Worm (Caenorhabditis elegans) whole organism, late embryonic: ENCODE measurements around the gene M05D6.5.

Source experiments
- C08G9.2 ChIP-seq: sonication (generic microtip); optimal IDR thresholded peaks from 2 replicates; lab custom pipeline; 2016; ENCODE audit warnings: mild to moderate bottlenecking, missing genetic modification characterization, moderate library complexity, missing compliant biosample characterization
- K09A11.1 ChIP-seq: sonication (generic microtip); optimal IDR thresholded peaks from 2 replicates; lab custom pipeline; 2017; ENCODE audit warnings: antibody characterized with exemption, mild to moderate bottlenecking, missing genetic modification characterization, missing compliant biosample characterization; ENCODE audit not compliant: insufficient read depth
- ceh-14 ChIP-seq: sonication (generic microtip); optimal IDR thresholded peaks from 2 replicates; lab custom pipeline; 2016; ENCODE audit warnings: missing genotype, missing genetic modification characterization, missing compliant biosample characterization
- ceh-19 ChIP-seq: fragments of 200-800 bp; sonication (Bioruptor generic); optimal IDR thresholded peaks from 2 replicates; lab custom pipeline; 2018; ENCODE audit warnings: mild to moderate bottlenecking, missing genetic modification characterization, missing compliant biosample characterization
- ceh-22 ChIP-seq: sonication (generic microtip); optimal IDR thresholded peaks from 2 replicates; lab custom pipeline; 2017; ENCODE audit warnings: missing biosample characterization, missing genetic modification characterization
- ceh-34 ChIP-seq: sonication (generic microtip); optimal IDR thresholded peaks from 2 replicates; lab custom pipeline; 2016; ENCODE audit warnings: mild to moderate bottlenecking, missing genetic modification characterization, missing compliant biosample characterization
- ceh-45 ChIP-seq: fragments of 200-800 bp; sonication (Bioruptor generic); IDR thresholded peaks from 2 replicates; pipeline ENCODE4 v1.3.6; 2022; ENCODE audit warnings: missing genetic modification reagents, missing genetic modification characterization, missing compliant biosample characterization
- ceh-48 ChIP-seq: sonication (generic microtip); optimal IDR thresholded peaks from 2 replicates; lab custom pipeline; 2016; ENCODE audit warnings: missing genetic modification characterization, inconsistent platforms, missing compliant biosample characterization
- ceh-6 ChIP-seq: fragments of 200-800 bp; sonication (Bioruptor generic); optimal IDR thresholded peaks from 2 replicates; lab custom pipeline; 2018; ENCODE audit warnings: mild to moderate bottlenecking, missing genetic modification characterization, missing compliant biosample characterization
- ceh-9 ChIP-seq: sonication (generic microtip); optimal IDR thresholded peaks from 2 replicates; lab custom pipeline; 2016; ENCODE audit warnings: mild to moderate bottlenecking, missing genetic modification characterization, inconsistent platforms, missing compliant biosample characterization
- che-1 ChIP-seq: sonication (generic microtip); optimal IDR thresholded peaks from 2 replicates; lab custom pipeline; 2016; ENCODE audit warnings: mild to moderate bottlenecking, missing genetic modification characterization, missing compliant biosample characterization
- elt-2 ChIP-seq: sonication (generic microtip); optimal IDR thresholded peaks from 2 replicates; lab custom pipeline; 2016; ENCODE audit warnings: missing genetic modification reagents, missing genetic modification characterization, missing compliant biosample characterization
- gmeb-2 ChIP-seq: sonication (generic microtip); optimal IDR thresholded peaks from 2 replicates; lab custom pipeline; 2016; ENCODE audit warnings: missing genetic modification characterization, inconsistent platforms, missing compliant biosample characterization
- hlh-15 ChIP-seq: sonication (generic microtip); optimal IDR thresholded peaks from 2 replicates; lab custom pipeline; 2016; ENCODE audit warnings: missing genetic modification characterization, missing compliant biosample characterization
- hlh-30 ChIP-seq: sonication (generic microtip); optimal IDR thresholded peaks from 2 replicates; lab custom pipeline; 2017; ENCODE audit warnings: antibody characterized with exemption, missing genetic modification characterization, missing compliant biosample characterization; ENCODE audit not compliant: insufficient read depth
- lim-6 ChIP-seq: sonication (generic microtip); optimal IDR thresholded peaks from 2 replicates; lab custom pipeline; 2016; ENCODE audit warnings: missing genetic modification characterization, missing compliant biosample characterization
- mec-3 ChIP-seq: sonication (generic microtip); optimal IDR thresholded peaks from 2 replicates; lab custom pipeline; 2016; ENCODE audit warnings: borderline replicate concordance, missing genetic modification characterization, missing compliant biosample characterization
- nfya-1 ChIP-seq: sonication (generic microtip); optimal IDR thresholded peaks from 2 replicates; lab custom pipeline; 2017; ENCODE audit warnings: missing genetic modification characterization, mild to moderate bottlenecking, missing compliant biosample characterization, antibody characterized with exemption, moderate library complexity
- nhr-232 ChIP-seq: sonication (generic microtip); optimal IDR thresholded peaks from 2 replicates; lab custom pipeline; 2016; ENCODE audit warnings: missing genetic modification characterization, missing compliant biosample characterization
- odd-2 ChIP-seq: sonication (generic microtip); optimal IDR thresholded peaks from 2 replicates; lab custom pipeline; 2017; ENCODE audit warnings: antibody characterized with exemption, mild to moderate bottlenecking, missing genetic modification characterization, missing compliant biosample characterization
- pag-3 ChIP-seq: sonication (generic microtip); optimal IDR thresholded peaks from 2 replicates; lab custom pipeline; 2016; ENCODE audit warnings: missing compliant biosample characterization, missing genetic modification characterization, borderline replicate concordance
- pha-2 ChIP-seq: sonication (generic microtip); optimal IDR thresholded peaks from 2 replicates; lab custom pipeline; 2017; ENCODE audit warnings: mild to moderate bottlenecking, missing genetic modification characterization, missing compliant biosample characterization
- ref-2 ChIP-seq: sonication (generic microtip); optimal IDR thresholded peaks from 2 replicates; lab custom pipeline; 2016; ENCODE audit warnings: missing genetic modification characterization, missing compliant biosample characterization
- rnt-1 ChIP-seq: sonication (generic microtip); optimal IDR thresholded peaks from 2 replicates; lab custom pipeline; 2016; ENCODE audit warnings: missing genetic modification characterization, missing compliant biosample characterization
- tbx-2 ChIP-seq: sonication (generic microtip); optimal IDR thresholded peaks from 2 replicates; lab custom pipeline; 2016; ENCODE audit warnings: missing genetic modification characterization, missing compliant biosample characterization
- unc-3 ChIP-seq, 2 experiments: fragments of 200-800 bp in 1 of 2; sonication (Bioruptor generic) in 1 of 2; sonication (generic microtip) in 1 of 2; conservative IDR thresholded peaks in 1 of 2; optimal IDR thresholded peaks in 1 of 2; 2 replicates each; pipeline versions ENCODE4 v1.3.6 to Lab custom; 2016 to 2022; ENCODE audit warnings: missing compliant biosample characterization in 2 of 2, missing genetic modification characterization in 2 of 2, missing genetic modification reagents in 1 of 2
- unc-42 ChIP-seq: sonication (generic microtip); optimal IDR thresholded peaks from 2 replicates; lab custom pipeline; 2016; ENCODE audit warnings: missing genotype, missing genetic modification characterization, missing compliant biosample characterization
- unc-55 ChIP-seq: sonication (generic microtip); optimal IDR thresholded peaks from 2 replicates; lab custom pipeline; 2017; ENCODE audit warnings: missing biosample characterization, missing genetic modification reagents, missing genetic modification characterization
- unc-86 ChIP-seq: sonication (generic microtip); optimal IDR thresholded peaks from 2 replicates; lab custom pipeline; 2016; ENCODE audit warnings: missing genetic modification characterization, missing compliant biosample characterization
- zip-5 ChIP-seq: sonication (generic microtip); optimal IDR thresholded peaks from 2 replicates; lab custom pipeline; 2016; ENCODE audit warnings: missing genetic modification characterization, missing compliant biosample characterization
- ztf-16 ChIP-seq: sonication (generic microtip); optimal IDR thresholded peaks from 2 replicates; lab custom pipeline; 2017; ENCODE audit warnings: missing genetic modification characterization, missing compliant biosample characterization

The M05D6.5 gene

DNA sequence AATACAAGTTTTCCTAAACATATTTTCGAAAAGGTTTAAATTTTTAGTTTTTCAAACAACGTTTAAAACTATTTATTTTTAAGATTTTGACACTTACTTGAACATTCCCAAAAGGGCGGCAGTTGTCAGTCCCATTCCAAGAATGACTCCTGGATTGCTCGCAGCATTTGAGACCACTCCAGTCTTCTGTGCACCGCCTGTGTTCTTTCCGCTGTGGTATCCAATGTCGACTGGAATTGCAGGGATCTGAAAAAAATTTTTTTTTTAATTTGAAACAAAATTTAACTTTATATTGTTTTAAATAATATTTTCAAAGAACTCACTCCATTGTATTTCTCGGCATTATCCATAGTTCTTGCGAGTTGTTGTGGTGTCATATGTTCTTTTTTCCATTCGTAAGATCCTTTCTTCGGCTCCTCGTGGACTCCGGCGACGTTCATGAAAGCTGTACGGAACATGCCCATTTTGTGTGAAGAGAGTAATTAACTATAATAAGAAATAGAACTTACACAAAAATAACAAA, at the start of gene M05D6.5:
M05D6.5 (minus strand) TSS at position 473 of the 523 bp plus-strand sequence.
- TF ChIP-seq unc-55 (no peak), pha-2 (tag; lab: Kevin White, UChicago) (no peak), che-1 (no peak), nhr-232 (tag; lab: Kevin White, UChicago) (no peak), nfya-1 (tag; lab: Kevin White, UChicago) (no peak), ceh-14 (tag; lab: Kevin White, UChicago) (no peak), ceh-6 (no peak), unc-3 (GFP tag; conservative IDR thresholded peaks at IDR 0.05; lab: Robert Waterston, UW) (no peak), unc-3 (tag; optimal IDR thresholded peaks at IDR 0.05; lab: Kevin White, UChicago) (no peak), elt-2 (tag; lab: Kevin White, UChicago) (no peak), ztf-16 (no peak), ceh-34 (tag; lab: Kevin White, UChicago) (no peak), hlh-15 (tag; lab: Kevin White, UChicago) (no peak), mec-3 (tag; lab: Kevin White, UChicago) (no peak), ceh-9 (no peak)

- TF ChIP-seq ceh-22 (tag; lab: Kevin White, UChicago) (no peak), ceh-45 (GFP tag; lab: Robert Waterston, UW) (no peak), ztf-16 (no peak), unc-42 (no peak)
- TF ChIP-seq, all 69 proteins: peak for 0
Measured at ce11 chrII:8531181-8531759, 49.3 kb upstream of the M05D6.5 start, which contains the start of gene gldi-7. Gene gldi-7, minus strand, starts transcription at chrII:8531222.

DNA sequence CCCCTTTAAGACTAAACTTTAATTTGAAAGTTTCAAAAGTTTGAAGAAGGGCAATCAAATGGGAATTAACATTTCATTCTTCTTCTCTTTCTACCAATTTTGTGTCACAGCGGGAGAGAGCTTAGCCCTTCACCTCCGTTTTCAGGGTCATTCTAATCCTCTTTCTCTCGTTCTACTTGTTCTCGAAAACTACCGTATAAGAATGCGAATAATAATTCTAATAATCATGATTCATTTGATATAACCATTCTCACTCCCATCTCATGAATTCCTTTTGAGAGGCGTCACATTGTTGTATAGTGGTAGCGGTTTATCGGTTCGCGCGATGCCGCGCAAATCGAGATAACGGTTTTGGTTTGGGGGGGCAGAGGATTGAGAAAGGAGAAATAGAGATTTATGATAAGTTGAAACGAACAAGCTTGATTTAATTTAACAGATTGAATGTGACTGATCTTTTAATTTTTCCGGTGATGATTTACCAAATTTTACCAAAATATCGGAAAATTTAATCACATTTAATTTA, 47.2 kb upstream of the M05D6.5 start:
- TF ChIP-seq nfya-1 (tag; lab: Kevin White, UChicago), result no peak
- TF ChIP-seq che-1, result no peak
- TF ChIP-seq rnt-1 (tag; lab: Kevin White, UChicago), result peak; percentile 2
- peak; percentile 13 for TF ChIP-seq ref-2 (tag; lab: Kevin White, UChicago)

DNA sequence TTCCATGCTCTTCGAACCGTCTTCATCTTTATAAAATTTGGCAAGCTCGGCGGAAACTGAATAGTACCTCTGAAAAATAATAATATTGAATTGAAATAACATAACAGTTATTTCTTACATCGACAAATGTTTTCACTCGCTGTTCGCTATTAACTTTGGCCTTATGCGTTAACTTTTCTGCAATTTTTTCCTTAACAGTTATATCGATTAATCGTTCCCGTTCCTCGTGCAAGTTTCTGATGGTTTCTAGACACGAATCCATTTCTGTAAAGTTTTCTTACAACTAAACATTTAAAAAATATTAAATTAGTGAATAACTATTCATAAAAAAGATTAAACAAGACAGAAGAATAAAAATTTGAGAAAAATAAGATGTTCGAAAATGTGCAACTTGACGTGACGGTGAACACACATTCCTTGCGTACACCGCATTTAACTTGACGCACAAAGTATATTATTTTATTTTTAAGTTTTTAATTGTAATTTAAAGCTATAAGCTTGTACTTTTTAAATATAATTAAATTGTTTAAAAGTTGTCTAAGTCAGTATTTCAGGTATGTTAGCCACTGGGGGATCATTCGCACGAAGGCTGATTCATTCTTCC, 43.2 kb upstream of the M05D6.5 start, which contains the start of the genes prp-9 and mrps-18B:
prp-9 (minus strand) TSS at position 264 of the 604 bp plus-strand sequence.
mrps-18B (plus strand) TSS at position 549 of the 604 bp plus-strand sequence.
- TF ChIP-seq ceh-45 (GFP tag; lab: Robert Waterston, UW) (no peak), mec-3 (tag; lab: Kevin White, UChicago) (no peak), K09A11.1 (tag; lab: Kevin White, UChicago) (no peak), pag-3 (tag; lab: Kevin White, UChicago) (no peak), ceh-48 (tag; lab: Kevin White, UChicago) (no peak), odd-2 (tag; lab: Kevin White, UChicago) (no peak), ceh-19 (no peak), rnt-1 (tag; lab: Kevin White, UChicago) (no peak), hlh-30 (tag; lab: Kevin White, UChicago) (no peak), gmeb-2 (tag; lab: Kevin White, UChicago) (no peak), zip-5 (tag; lab: Kevin White, UChicago) (no peak), tbx-2 (tag; lab: Kevin White, UChicago) (no peak), ceh-14 (tag; lab: Kevin White, UChicago) (no peak), pha-2 (tag; lab: Kevin White, UChicago) (no peak), ztf-16 (no peak), C08G9.2 (no peak), unc-86 (tag; lab: Kevin White, UChicago) (no peak), lim-6 (no peak)
